Fruit fly (Drosophila melanogaster) whole organism, embryonic: ENCODE results near the gene tmod.
A peak's percentile ranks its signal among the peaks of the same experiment; 100 is the strongest.

Experiments used
- CG11398 ChIP-seq: fragments of 200-800 bp; sonication (Bioruptor generic); optimal IDR thresholded peaks from 2 replicates; lab custom pipeline; 2016; ENCODE audit warnings: missing biosample characterization, missing genetic modification characterization
- CG11723 ChIP-seq: fragments of 200-800 bp; sonication (Bioruptor generic); optimal IDR thresholded peaks from 2 replicates; lab custom pipeline; 2017; ENCODE audit warnings: missing biosample characterization, mild to moderate bottlenecking, missing genetic modification characterization
- CG12071 ChIP-seq: fragments of 200-800 bp; sonication (Bioruptor generic); optimal IDR thresholded peaks from 3 replicates; lab custom pipeline; 2018; ENCODE audit warnings: missing biosample characterization, mild to moderate bottlenecking, missing genetic modification characterization
- CG14860 ChIP-seq: fragments of 200-800 bp; sonication (Bioruptor generic); IDR thresholded peaks from 3 replicates; pipeline ENCODE4 v1.3.6; 2022; ENCODE audit warnings: missing biosample characterization, missing genetic modification characterization; ENCODE audit not compliant: partially characterized antibody
- CG15011 ChIP-seq: fragments of 200-800 bp; sonication (Bioruptor generic); optimal IDR thresholded peaks from 3 replicates; lab custom pipeline; 2018; ENCODE audit warnings: missing biosample characterization, mild to moderate bottlenecking, missing genetic modification characterization
- CG15073 ChIP-seq: fragments of 200-800 bp; sonication (Bioruptor generic); optimal IDR thresholded peaks from 2 replicates; lab custom pipeline; 2016; ENCODE audit warnings: missing biosample characterization, missing genetic modification characterization
- CG15601 ChIP-seq: fragments of 200-800 bp; sonication (Bioruptor generic); optimal IDR thresholded peaks from 3 replicates; lab custom pipeline; 2019; ENCODE audit warnings: missing biosample characterization, mild to moderate bottlenecking, missing genetic modification characterization, moderate library complexity
- CG1603 ChIP-seq: fragments of 200-800 bp; sonication (Bioruptor generic); optimal IDR thresholded peaks from 2 replicates; lab custom pipeline; 2019; ENCODE audit warnings: missing biosample characterization, mild to moderate bottlenecking, missing genetic modification characterization, moderate library complexity
- CG17361 ChIP-seq: fragments of 200-800 bp; sonication (Bioruptor generic); IDR thresholded peaks from 3 replicates; pipeline ENCODE4 v1.3.6; 2022; ENCODE audit warnings: missing biosample characterization, missing genetic modification characterization
- CG17568 ChIP-seq: fragments of 200-800 bp; sonication (Bioruptor generic); optimal IDR thresholded peaks from 2 replicates; lab custom pipeline; 2018; ENCODE audit warnings: missing biosample characterization, mild to moderate bottlenecking, missing genetic modification characterization, moderate library complexity
- CG31224 ChIP-seq: fragments of 200-800 bp; sonication (Bioruptor generic); IDR thresholded peaks from 2 replicates; pipeline ENCODE4 v1.3.6; 2022; ENCODE audit warnings: missing biosample characterization, missing genetic modification characterization
- CG3281 ChIP-seq: fragments of 200-800 bp; sonication (Bioruptor generic); optimal IDR thresholded peaks from 3 replicates; lab custom pipeline; 2017; ENCODE audit warnings: missing biosample characterization, mild to moderate bottlenecking, missing genetic modification characterization
- CG4820 ChIP-seq: fragments of 200-800 bp; sonication (Bioruptor generic); optimal IDR thresholded peaks from 3 replicates; lab custom pipeline; 2016; ENCODE audit warnings: missing biosample characterization, missing genetic modification characterization
- CG7271 ChIP-seq: fragments of 200-800 bp; sonication (Bioruptor generic); optimal IDR thresholded peaks from 2 replicates; lab custom pipeline; 2018; ENCODE audit warnings: missing biosample characterization, mild to moderate bottlenecking, missing genetic modification characterization, moderate library complexity
- CG7839 ChIP-seq: fragments of 200-800 bp; sonication (Bioruptor generic); optimal IDR thresholded peaks from 3 replicates; lab custom pipeline; 2018; ENCODE audit warnings: missing biosample characterization, mild to moderate bottlenecking, missing genetic modification characterization, moderate library complexity
- CG7963 ChIP-seq: fragments of 200-800 bp; sonication (Bioruptor generic); IDR thresholded peaks from 3 replicates; pipeline ENCODE4 v1.3.6; 2022; ENCODE audit warnings: missing biosample characterization, missing genetic modification characterization; ENCODE audit not compliant: partially characterized antibody
- CG8944 ChIP-seq: fragments of 200-800 bp; sonication (Bioruptor generic); optimal IDR thresholded peaks from 3 replicates; lab custom pipeline; 2016; ENCODE audit warnings: missing biosample characterization, missing genetic modification characterization
- CG9797 ChIP-seq: fragments of 200-800 bp; sonication (Bioruptor generic); optimal IDR thresholded peaks from 3 replicates; lab custom pipeline; 2018; ENCODE audit warnings: missing biosample characterization, mild to moderate bottlenecking, missing genetic modification characterization
- CG9817 ChIP-seq: fragments of 200-800 bp; sonication (Bioruptor generic); optimal IDR thresholded peaks from 2 replicates; lab custom pipeline; 2018; ENCODE audit warnings: missing biosample characterization, mild to moderate bottlenecking, missing genetic modification characterization, moderate library complexity
- CG9932 ChIP-seq: fragments of 200-800 bp; sonication (Bioruptor generic); IDR thresholded peaks from 2 replicates; pipeline ENCODE4 v1.3.6; 2022; ENCODE audit warnings: missing biosample characterization, missing genetic modification characterization
- CHES-1-like ChIP-seq: fragments of 200-800 bp; sonication (Bioruptor generic); optimal IDR thresholded peaks from 2 replicates; lab custom pipeline; 2016; ENCODE audit warnings: missing biosample characterization, missing genetic modification characterization
- Dip3 ChIP-seq: fragments of 200-800 bp; sonication (Bioruptor generic); optimal IDR thresholded peaks from 3 replicates; lab custom pipeline; 2016; ENCODE audit warnings: missing biosample characterization, missing genetic modification characterization
- HHEX ChIP-seq: fragments of 200-800 bp; sonication (Bioruptor generic); optimal IDR thresholded peaks from 3 replicates; lab custom pipeline; 2017; ENCODE audit warnings: missing biosample characterization, mild to moderate bottlenecking, missing genetic modification characterization, missing genetic modification reagents
- Hey ChIP-seq: fragments of 200-800 bp; sonication (Bioruptor generic); optimal IDR thresholded peaks from 3 replicates; lab custom pipeline; 2018; ENCODE audit warnings: missing biosample characterization, mild to moderate bottlenecking, missing genetic modification characterization
- Meics ChIP-seq: fragments of 200-800 bp; sonication (Bioruptor generic); optimal IDR thresholded peaks from 2 replicates; lab custom pipeline; 2017; ENCODE audit warnings: missing biosample characterization, mild to moderate bottlenecking, missing genetic modification characterization
- Myb ChIP-seq: fragments of 200-800 bp; sonication (Bioruptor generic); optimal IDR thresholded peaks from 2 replicates; lab custom pipeline; 2016; ENCODE audit warnings: missing biosample characterization, missing genetic modification characterization
- NC2β ChIP-seq: fragments of 200-800 bp; sonication (Bioruptor generic); optimal IDR thresholded peaks from 2 replicates; lab custom pipeline; 2016; ENCODE audit warnings: missing biosample characterization, missing genetic modification characterization
- Nf-YB ChIP-seq: fragments of 200-800 bp; sonication (Bioruptor generic); optimal IDR thresholded peaks from 3 replicates; lab custom pipeline; 2019; ENCODE audit warnings: missing biosample characterization, mild to moderate bottlenecking, missing genetic modification characterization, moderate library complexity
- YL-1 ChIP-seq: fragments of 200-800 bp; sonication (Bioruptor generic); optimal IDR thresholded peaks from 3 replicates; lab custom pipeline; 2017; ENCODE audit warnings: missing biosample characterization, mild to moderate bottlenecking, missing genetic modification characterization
- ac ChIP-seq: fragments of 200-800 bp; sonication (Bioruptor generic); optimal IDR thresholded peaks from 3 replicates; lab custom pipeline; 2017; ENCODE audit warnings: missing biosample characterization, mild to moderate bottlenecking, missing genetic modification characterization
- corto ChIP-seq: fragments of 200-800 bp; sonication (Bioruptor generic); optimal IDR thresholded peaks from 2 replicates; lab custom pipeline; 2016; ENCODE audit warnings: missing biosample characterization, mild to moderate bottlenecking, missing genetic modification characterization, moderate library complexity
- crol ChIP-seq: fragments of 200-800 bp; sonication (Bioruptor generic); IDR thresholded peaks from 2 replicates; pipeline ENCODE4 v1.3.6; 2022; ENCODE audit warnings: missing biosample characterization, missing genetic modification characterization
- dysf ChIP-seq: fragments of 200-800 bp; sonication (Bioruptor generic); IDR thresholded peaks from 3 replicates; pipeline ENCODE4 v1.3.6; 2022; ENCODE audit warnings: missing biosample characterization, missing genetic modification characterization
- eve ChIP-seq, 2 experiments: fragments of >200 bp; optimal IDR thresholded peaks; 2 replicates each; lab custom pipeline; 2017; ENCODE audit warnings: missing biosample characterization in 2 of 2, missing genetic modification characterization in 2 of 2
- fu2 ChIP-seq: fragments of 200-800 bp; sonication (Bioruptor generic); optimal IDR thresholded peaks from 2 replicates; lab custom pipeline; 2016; ENCODE audit warnings: missing biosample characterization, missing genetic modification characterization
- gcm ChIP-seq: fragments of 200-800 bp; sonication (Bioruptor generic); optimal IDR thresholded peaks from 2 replicates; lab custom pipeline; 2019; ENCODE audit warnings: missing biosample characterization, mild to moderate bottlenecking, missing genetic modification characterization, moderate library complexity
- hbn ChIP-seq: fragments of 200-800 bp; sonication (Bioruptor generic); IDR thresholded peaks from 2 replicates; pipeline ENCODE4 v1.3.6; 2022; ENCODE audit warnings: missing biosample characterization, missing genetic modification characterization; ENCODE audit not compliant: partially characterized antibody
- lmd ChIP-seq: fragments of 200-800 bp; sonication (Bioruptor generic); IDR thresholded peaks from 2 replicates; pipeline ENCODE4 v1.3.6; 2022; ENCODE audit warnings: missing biosample characterization, missing genetic modification characterization
- nom ChIP-seq: fragments of 200-800 bp; sonication (Bioruptor generic); optimal IDR thresholded peaks from 2 replicates; lab custom pipeline; 2017; ENCODE audit warnings: missing biosample characterization, missing genetic modification characterization, mild to moderate bottlenecking, moderate library complexity, missing genetic modification reagents
- odd ChIP-seq: fragments of 200-800 bp; sonication (Bioruptor generic); optimal IDR thresholded peaks from 2 replicates; lab custom pipeline; 2017; ENCODE audit warnings: missing biosample characterization, mild to moderate bottlenecking, missing genetic modification characterization
- pho ChIP-seq: fragments of 200-800 bp; sonication (Bioruptor generic); optimal IDR thresholded peaks from 2 replicates; lab custom pipeline; 2016; ENCODE audit warnings: missing biosample characterization, missing genetic modification characterization
- repo ChIP-seq: fragments of 200-800 bp; sonication (Bioruptor generic); optimal IDR thresholded peaks from 2 replicates; lab custom pipeline; 2016; ENCODE audit warnings: missing biosample characterization, missing genetic modification characterization
- salm ChIP-seq: fragments of 200-800 bp; sonication (Bioruptor generic); optimal IDR thresholded peaks from 2 replicates; lab custom pipeline; 2018; ENCODE audit warnings: missing biosample characterization, mild to moderate bottlenecking, missing genetic modification characterization
- sna ChIP-seq: fragments of 200-800 bp; sonication (Bioruptor generic); IDR thresholded peaks from 2 replicates; pipeline ENCODE4 v1.3.6; 2022; ENCODE audit warnings: missing biosample characterization, missing genetic modification characterization; ENCODE audit not compliant: partially characterized antibody
- tna ChIP-seq: fragments of 200-800 bp; sonication (Bioruptor generic); IDR thresholded peaks from 2 replicates; pipeline ENCODE4 v1.3.6; 2022; ENCODE audit warnings: missing biosample characterization, missing genetic modification characterization; ENCODE audit not compliant: partially characterized antibody
- ttk ChIP-seq: fragments of 200-800 bp; sonication (Bioruptor generic); IDR thresholded peaks from 2 replicates; pipeline ENCODE4 v2.1.2; 2022; ENCODE audit warnings: missing biosample characterization, missing genetic modification characterization
- tup ChIP-seq: fragments of 200-800 bp; sonication (Bioruptor generic); optimal IDR thresholded peaks from 2 replicates; lab custom pipeline; 2016; ENCODE audit warnings: missing biosample characterization, mild to moderate bottlenecking, missing genetic modification characterization, moderate library complexity
- vnd ChIP-seq: fragments of 200-800 bp; sonication (Bioruptor generic); IDR thresholded peaks from 3 replicates; pipeline ENCODE4 v1.3.6; 2022; ENCODE audit warnings: missing biosample characterization, missing genetic modification characterization; ENCODE audit not compliant: partially characterized antibody
- wek ChIP-seq: fragments of 200-800 bp; sonication (Bioruptor generic); optimal IDR thresholded peaks from 3 replicates; lab custom pipeline; 2018; ENCODE audit warnings: missing biosample characterization, mild to moderate bottlenecking, missing genetic modification characterization, moderate library complexity
- zen2 ChIP-seq: fragments of 200-800 bp; sonication (Bioruptor generic); IDR thresholded peaks from 3 replicates; pipeline ENCODE4 v1.3.6; 2022; ENCODE audit warnings: missing biosample characterization, missing genetic modification characterization; ENCODE audit not compliant: partially characterized antibody

tmod gene

dm6 chr3R:30540196-30540595 is 7.8 kb downstream of the tmod start (continued):
- TF ChIP-seq CG17361 (peak; percentile 84), YL-1 (peak; percentile 68), tna (GFP tag; lab: Robert Waterston, UW) (no peak), CG12071 (GFP tag; lab: Kevin White, UChicago) (peak; percentile 92), crol (GFP tag; lab: Robert Waterston, UW) (0 out of 2 replicates have a peak, but pooled peaks have one; percentile 17), lmd (GFP tag; lab: Robert Waterston, UW) (peak; percentile 92), CG11723 (GFP tag; lab: Kevin White, UChicago) (peak; percentile 78), Nf-YB (peak; percentile 55), odd (GFP tag; lab: Kevin White, UChicago) (peak; percentile 84), CG7839 (tag; lab: Kevin White, UChicago) (peak; percentile 95), CG15011 (GFP tag; lab: Kevin White, UChicago) (peak; percentile 87), CHES-1-like (peak; percentile 89), CG1603 (peak; percentile 89), sna (GFP tag; lab: Robert Waterston, UW) (no peak), CG11398 (GFP tag; lab: Kevin White, UChicago) (peak; percentile 89), fu2 (GFP tag; lab: Kevin White, UChicago) (peak; percentile 90), dysf (GFP tag; lab: Robert Waterston, UW) (peak; percentile 95), ttk (GFP tag; lab: Robert Waterston, UW) (peak; percentile 90), zen2 (GFP tag; lab: Robert Waterston, UW) (no peak), wek (GFP tag; lab: Kevin White, UChicago) (peak; percentile 77), NC2β (GFP tag; lab: Kevin White, UChicago) (peak; percentile 78), hbn (GFP tag; lab: Robert Waterston, UW) (no peak), CG7963 (GFP tag; lab: Robert Waterston, UW) (no peak), CG31224 (GFP tag; lab: Robert Waterston, UW) (peak; percentile 89), CG7271 (tag; lab: Kevin White, UChicago) (no peak), HHEX (GFP tag; lab: Kevin White, UChicago) (peak; percentile 92), ac (GFP tag; lab: Kevin White, UChicago) (no peak), CG9932 (GFP tag; lab: Robert Waterston, UW) (peak; percentile 92), CG15073 (GFP tag; lab: Kevin White, UChicago) (peak; percentile 39), pho (GFP tag; lab: Kevin White, UChicago) (peak; percentile 93), repo (GFP tag; lab: Kevin White, UChicago) (peak; percentile 91), Meics (GFP tag; lab: Kevin White, UChicago) (peak; percentile 93), tup (peak; percentile 80), CG9817 (peak; percentile 95), CG4820 (peak; percentile 93), corto (GFP tag; lab: Kevin White, UChicago) (no peak), CG14860 (no peak), gcm (GFP tag; lab: Kevin White, UChicago) (peak; percentile 81), vnd (GFP tag; lab: Robert Waterston, UW) (no peak), CG9797 (GFP tag; lab: Kevin White, UChicago) (no peak), CG17568 (peak; percentile 84), nom (GFP tag; lab: Kevin White, UChicago) (no peak), Hey (tag; lab: Kevin White, UChicago) (peak; percentile 77), CG3281 (GFP tag; lab: Kevin White, UChicago) (peak; percentile 92), salm (tag; lab: Kevin White, UChicago) (peak; percentile 85), eve (GFP tag; optimal IDR thresholded peaks at IDR 0.05; lab: Kevin White, UChicago) (peak in 1 of 2 experiments; percentile 94), CG8944 (GFP tag; lab: Kevin White, UChicago) (peak; percentile 92), Dip3 (GFP tag; lab: Kevin White, UChicago) (peak; percentile 85), CG15601 (peak; percentile 75), Myb (peak; percentile 83)
